Fruit fly (Drosophila melanogaster) whole organism: ENCODE results near the gene gdl.
A peak's percentile ranks its signal among the peaks of the same experiment; 100 is the strongest.

ENCODE experiments used
- CG8478 ChIP-seq: fragments of >200 bp; optimal IDR thresholded peaks from 2 replicates; lab custom pipeline; 2018; ENCODE audit warnings: inconsistent platforms
- Dll ChIP-seq: fragments of >200 bp; optimal IDR thresholded peaks from 2 replicates; lab custom pipeline; 2017
- EcR ChIP-seq, 2 experiments: fragments of >200 bp; optimal IDR thresholded peaks; 2 replicates each; lab custom pipeline; 2017; ENCODE audit warnings: missing biosample characterization in 2 of 2, missing genetic modification characterization in 2 of 2, missing genetic modification reagents in 2 of 2
- pan ChIP-seq: fragments of >200 bp; optimal IDR thresholded peaks from 2 replicates; lab custom pipeline; 2017
- psq ChIP-seq: fragments of >200 bp; optimal IDR thresholded peaks from 2 replicates; lab custom pipeline; 2017
- usp ChIP-seq: fragments of >200 bp; optimal IDR thresholded peaks from 2 replicates; lab custom pipeline; 2017; ENCODE audit warnings: missing biosample characterization, missing genetic modification characterization, mixed read lengths

The gdl gene

dm6 chr3L:15502256-15502655, 7.0 kb upstream of the gdl start:
- no peak for TF ChIP-seq Dll (lab: Kevin White, UChicago)
- TF ChIP-seq CG8478 (lab: Kevin White, UChicago), result no peak
- TF ChIP-seq usp, result no peak
- TF ChIP-seq EcR (GFP tag; optimal IDR thresholded peaks at IDR 0.05; lab: Kevin White, UChicago), result no peak
- no peak for TF ChIP-seq psq (lab: Kevin White, UChicago)
- TF ChIP-seq pan (lab: Kevin White, UChicago), result no peak

DNA sequence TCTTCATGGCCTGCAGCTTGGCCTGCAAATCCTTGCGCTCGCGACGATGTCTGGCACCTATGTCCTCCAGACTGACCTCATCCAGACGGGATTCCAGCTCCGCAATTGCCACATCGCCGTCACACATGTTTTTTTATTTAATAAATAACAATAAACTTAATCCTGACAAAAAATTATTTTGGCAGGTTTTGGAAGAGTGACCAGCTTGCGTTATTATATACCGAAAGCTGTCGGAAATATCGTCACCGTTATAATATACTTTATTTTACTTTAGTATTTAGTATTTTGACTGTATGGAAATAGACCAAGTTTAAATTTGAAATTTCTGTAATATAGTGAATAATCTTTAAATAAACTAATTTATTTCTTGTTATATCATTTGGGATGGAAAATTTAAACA, 4.6 kb upstream of the gdl start, which contains the start of gene CG7857:
Gene CG7857 (minus strand): TSS at position 208 of the 400 bp plus-strand sequence.
- no peak for TF ChIP-seq CG8478 (lab: Kevin White, UChicago)
- TF ChIP-seq Dll (lab: Kevin White, UChicago), result no peak
- TF ChIP-seq usp, result no peak
- no peak for TF ChIP-seq pan (lab: Kevin White, UChicago)
- no peak for TF ChIP-seq EcR (GFP tag; optimal IDR thresholded peaks at IDR 0.05; lab: Kevin White, UChicago)
- TF ChIP-seq psq (lab: Kevin White, UChicago), result no peak

DNA sequence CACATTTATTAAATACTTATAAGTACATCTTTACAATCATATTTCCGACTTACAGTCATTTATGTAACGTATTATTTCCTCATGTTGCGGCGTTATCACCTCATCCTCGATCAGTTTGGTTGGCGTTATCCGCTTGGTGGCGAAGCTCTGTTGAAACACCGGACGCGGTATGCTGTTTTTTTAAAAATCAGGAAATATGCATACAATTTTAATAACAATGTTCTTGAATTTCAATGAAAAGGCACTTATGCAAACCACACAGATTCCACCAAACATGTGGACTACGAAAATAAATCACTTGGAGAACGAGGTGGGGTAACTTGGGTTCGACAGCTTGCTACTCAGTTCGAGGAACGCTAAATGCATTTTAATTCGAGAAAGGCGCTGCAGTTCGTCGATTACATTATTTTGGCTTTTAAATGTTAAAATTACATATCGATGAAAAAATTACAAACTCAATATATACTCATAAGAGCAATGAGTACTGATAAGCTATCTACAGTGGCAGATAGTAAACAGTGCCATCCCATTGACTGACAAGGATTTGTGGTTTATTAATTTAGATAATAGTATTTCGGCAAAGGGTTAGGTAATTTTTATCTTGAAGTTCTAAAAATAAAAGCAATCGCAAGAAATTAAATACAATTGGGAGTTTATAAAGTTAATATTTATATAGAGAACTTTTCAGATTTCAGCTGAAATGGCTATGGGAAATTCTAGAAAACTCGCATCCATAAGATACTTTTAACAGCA, 2.9 kb upstream of the gdl start:
- TF ChIP-seq psq (lab: Kevin White, UChicago) (no peak), CG8478 (lab: Kevin White, UChicago) (no peak), Dll (lab: Kevin White, UChicago) (no peak), usp (no peak)

DNA sequence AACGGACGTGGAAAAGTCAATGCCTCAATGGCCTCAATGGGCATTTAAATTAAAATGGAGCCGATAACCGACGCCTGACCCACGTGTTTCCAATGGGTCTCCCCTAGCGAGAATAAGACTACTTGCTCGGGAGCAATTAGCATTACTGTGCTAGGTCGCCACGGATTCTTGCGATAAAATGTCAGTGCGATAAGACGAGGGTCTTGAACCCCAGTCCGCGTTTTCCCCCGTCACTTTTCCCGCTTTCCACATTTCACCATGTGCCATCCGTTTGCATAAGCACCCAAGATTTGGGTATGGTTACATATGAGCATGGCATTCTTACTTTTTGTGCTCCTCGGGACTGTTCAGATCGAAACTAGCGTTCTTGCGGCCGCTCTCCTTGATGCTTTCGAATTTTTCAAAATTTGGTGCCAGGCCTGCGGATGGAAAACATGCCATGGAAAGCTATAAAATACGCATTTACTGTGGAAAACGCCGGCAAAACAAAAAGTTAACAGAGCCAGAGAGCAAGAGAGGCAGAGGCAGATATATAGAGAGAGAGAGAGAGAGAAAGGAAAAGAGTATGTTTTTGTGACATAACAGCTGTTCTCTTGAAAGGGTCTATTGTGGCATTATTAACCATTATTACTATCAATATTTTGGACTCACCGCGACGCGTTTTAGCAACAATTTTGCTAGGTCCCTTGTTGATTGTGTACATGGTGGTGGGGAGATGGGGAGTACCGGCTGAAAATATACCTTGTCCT, 1.9 kb upstream of the gdl start:
- TF ChIP-seq pan (lab: Kevin White, UChicago) (no peak), Dll (lab: Kevin White, UChicago) (no peak), psq (lab: Kevin White, UChicago) (no peak), usp (no peak), CG8478 (lab: Kevin White, UChicago) (no peak), EcR (GFP tag; optimal IDR thresholded peaks at IDR 0.05; lab: Kevin White, UChicago) (peak in 1 of 2 experiments; percentile 3)

DNA sequence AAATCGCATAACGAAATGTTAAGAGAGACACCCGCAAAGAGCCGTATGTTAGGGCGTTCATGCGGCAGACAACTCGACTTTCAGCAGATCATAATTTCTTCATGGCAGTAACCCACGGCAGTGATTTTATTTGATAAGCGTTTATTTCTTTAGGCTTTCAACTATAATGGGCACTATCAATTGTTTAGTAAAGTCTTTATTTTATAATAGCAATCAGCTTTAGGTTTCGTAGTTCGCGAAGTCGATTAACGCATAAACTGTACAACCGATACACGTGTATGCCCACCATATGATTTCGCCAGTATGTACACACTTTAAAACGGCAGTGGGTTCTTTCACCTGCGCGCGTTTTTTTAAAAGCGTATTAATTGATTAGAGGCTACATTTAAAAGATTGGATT, 1.0 kb upstream of the gdl start, which contains the start of gene CG7841:
Gene CG7841 (minus strand): TSS at position 20 of the 400 bp plus-strand sequence.
- TF ChIP-seq pan (lab: Kevin White, UChicago), result no peak
- no peak for TF ChIP-seq usp
- TF ChIP-seq EcR (GFP tag; optimal IDR thresholded peaks at IDR 0.05; lab: Kevin White, UChicago), result peak in 1 of 2 experiments; percentile 54
- no peak for TF ChIP-seq psq (lab: Kevin White, UChicago)
- TF ChIP-seq CG8478 (lab: Kevin White, UChicago), result no peak
- no peak for TF ChIP-seq Dll (lab: Kevin White, UChicago)

DNA sequence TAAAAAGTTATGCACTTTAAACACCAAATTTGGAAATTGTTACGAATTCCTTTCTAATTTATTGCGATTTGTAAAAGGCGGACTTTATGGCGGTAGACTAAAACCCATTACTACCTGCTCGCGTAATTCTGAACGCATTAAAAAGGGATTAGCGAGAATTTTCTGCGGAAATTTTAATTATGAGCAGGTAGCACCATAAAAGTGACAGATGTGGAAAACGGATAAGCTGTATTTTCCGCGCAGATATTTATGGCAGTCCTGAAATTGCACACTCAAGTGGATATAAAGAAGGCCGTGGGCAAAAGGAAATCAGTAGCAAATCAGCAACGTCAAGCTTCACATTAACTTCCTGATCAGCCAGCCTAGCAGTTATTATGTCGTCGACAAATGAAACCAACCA, 495 bp upstream of the gdl start, which contains the start of gene Z600:
Gene Z600 (plus strand): TSS at position 312 of the 400 bp plus-strand sequence.
- no peak for TF ChIP-seq psq (lab: Kevin White, UChicago)
- no peak for TF ChIP-seq Dll (lab: Kevin White, UChicago)
- TF ChIP-seq pan (lab: Kevin White, UChicago), result no peak
- no peak for TF ChIP-seq EcR (GFP tag; optimal IDR thresholded peaks at IDR 0.05; lab: Kevin White, UChicago)
- no peak for TF ChIP-seq usp
- no peak for TF ChIP-seq CG8478 (lab: Kevin White, UChicago)

dm6 chr3L:15510787-15511186, 1.5 kb downstream of the gdl start, which contains the start of gene MsrA:
MsrA (plus strand) TSS chr3L:15511052.
- TF ChIP-seq EcR (GFP tag; optimal IDR thresholded peaks at IDR 0.05; lab: Kevin White, UChicago) (no peak), pan (lab: Kevin White, UChicago) (no peak), psq (lab: Kevin White, UChicago) (no peak), CG8478 (lab: Kevin White, UChicago) (no peak), usp (no peak), Dll (lab: Kevin White, UChicago) (no peak)

dm6 chr3L:15511688-15512250, 2.5 kb downstream of the gdl start:
- TF ChIP-seq EcR (GFP tag; optimal IDR thresholded peaks at IDR 0.05; lab: Kevin White, UChicago), result no peak
- TF ChIP-seq pan (lab: Kevin White, UChicago), result no peak
- no peak for TF ChIP-seq psq (lab: Kevin White, UChicago)
- no peak for TF ChIP-seq Dll (lab: Kevin White, UChicago)
- TF ChIP-seq usp, result no peak
- TF ChIP-seq CG8478 (lab: Kevin White, UChicago), result no peak

DNA sequence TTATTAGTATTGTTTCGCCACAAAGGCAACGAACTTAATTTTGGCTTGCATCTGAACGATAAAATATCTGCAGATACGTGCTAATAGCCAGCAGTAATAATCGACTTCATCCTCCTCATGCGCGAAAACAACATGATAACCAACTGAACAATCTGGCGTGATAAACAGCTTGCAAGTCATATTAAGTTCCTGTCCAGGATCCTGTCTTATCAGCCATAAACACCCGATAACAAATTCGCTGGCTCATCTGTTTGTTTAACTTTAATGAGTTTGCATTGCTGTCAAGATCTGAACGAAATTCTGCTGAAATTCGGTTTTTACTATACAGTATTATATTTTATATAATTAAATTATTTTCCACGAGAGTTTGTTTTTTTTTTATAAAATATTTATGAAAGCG, 4.0 kb downstream of the gdl start:
- TF ChIP-seq usp (no peak), CG8478 (lab: Kevin White, UChicago) (no peak), pan (lab: Kevin White, UChicago) (no peak), psq (lab: Kevin White, UChicago) (no peak), EcR (GFP tag; optimal IDR thresholded peaks at IDR 0.05; lab: Kevin White, UChicago) (no peak), Dll (lab: Kevin White, UChicago) (no peak)

DNA sequence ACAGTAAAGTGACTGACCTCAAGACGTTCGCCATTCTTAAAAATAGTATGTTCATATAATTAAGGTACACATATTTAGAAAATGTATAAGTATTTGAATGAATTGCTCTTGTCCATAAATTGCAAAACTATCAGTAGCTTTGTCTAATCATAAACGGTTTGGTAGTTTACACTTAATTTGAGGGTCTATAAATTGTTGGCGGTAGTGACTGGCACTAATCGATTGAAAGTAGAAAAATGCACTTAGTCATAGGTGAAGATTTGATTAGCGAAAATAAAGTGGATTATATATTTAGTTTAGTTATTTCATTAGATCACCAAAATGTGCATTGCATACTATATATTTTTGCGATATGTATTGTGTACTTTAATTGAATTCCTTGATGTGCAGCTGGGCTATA, 4.5 kb downstream of the gdl start:
- TF ChIP-seq Dll (lab: Kevin White, UChicago) (no peak), usp (no peak), psq (lab: Kevin White, UChicago) (no peak), pan (lab: Kevin White, UChicago) (no peak), CG8478 (lab: Kevin White, UChicago) (no peak), EcR (GFP tag; optimal IDR thresholded peaks at IDR 0.05; lab: Kevin White, UChicago) (no peak)

dm6 chr3L:15514405-15514804, 5.2 kb downstream of the gdl start:
- no peak for TF ChIP-seq CG8478 (lab: Kevin White, UChicago)
- TF ChIP-seq Dll (lab: Kevin White, UChicago), result no peak
- TF ChIP-seq pan (lab: Kevin White, UChicago), result no peak
- TF ChIP-seq usp, result no peak
- no peak for TF ChIP-seq psq (lab: Kevin White, UChicago)
- TF ChIP-seq EcR (GFP tag; optimal IDR thresholded peaks at IDR 0.05; lab: Kevin White, UChicago), result no peak
